Worm (Caenorhabditis elegans) whole organism, L2 larva: ENCODE results near the gene ifet-1.

Experiments used
- C34F6.9 ChIP-seq: fragments of 150-350 bp; optimal IDR thresholded peaks from 2 replicates; lab custom pipeline; 2014; ENCODE audit warnings: missing biosample characterization, missing genetic modification characterization
- F13H6.1 ChIP-seq: sonication (generic microtip); optimal IDR thresholded peaks from 2 replicates; lab custom pipeline; 2016; ENCODE audit warnings: missing genetic modification characterization, missing compliant biosample characterization
- R02D3.7 ChIP-seq: fragments of 150-350 bp; optimal IDR thresholded peaks from 2 replicates; lab custom pipeline; 2014; ENCODE audit warnings: missing biosample characterization, missing genetic modification characterization
- Y55F3AM.14 ChIP-seq: fragments of 200-800 bp; sonication (Bioruptor generic); optimal IDR thresholded peaks from 2 replicates; lab custom pipeline; 2018; ENCODE audit warnings: mild to moderate bottlenecking, missing genetic modification characterization, missing compliant biosample characterization
- ZK546.5 ChIP-seq: sonication (generic microtip); optimal IDR thresholded peaks from 2 replicates; lab custom pipeline; 2017; ENCODE audit warnings: missing biosample characterization, missing genetic modification characterization
- alr-1 ChIP-seq: fragments of 150-350 bp; optimal IDR thresholded peaks from 2 replicates; lab custom pipeline; 2014; ENCODE audit warnings: missing biosample characterization, missing genetic modification characterization
- aly-2 ChIP-seq: fragments of 150-350 bp; optimal IDR thresholded peaks from 2 replicates; lab custom pipeline; 2014; ENCODE audit warnings: missing biosample characterization, missing genetic modification characterization
- ama-1 ChIP-seq: fragments of 150-350 bp; optimal IDR thresholded peaks from 2 replicates; lab custom pipeline; 2018; ENCODE audit warnings: inconsistent platforms
- blmp-1 ChIP-seq: sonication (generic microtip); optimal IDR thresholded peaks from 2 replicates; lab custom pipeline; 2017; ENCODE audit warnings: missing genetic modification characterization, mild to moderate bottlenecking, missing compliant biosample characterization, antibody characterized with exemption, moderate library complexity; ENCODE audit not compliant: insufficient read depth
- ceh-16 ChIP-seq: fragments of 150-350 bp; optimal IDR thresholded peaks from 2 replicates; lab custom pipeline; 2014; ENCODE audit warnings: missing biosample characterization, missing genetic modification characterization
- ceh-82 ChIP-seq: fragments of 150-350 bp; optimal IDR thresholded peaks from 2 replicates; lab custom pipeline; 2014; ENCODE audit warnings: missing biosample characterization, missing genetic modification characterization
- crh-2 ChIP-seq: sonication (generic microtip); optimal IDR thresholded peaks from 2 replicates; lab custom pipeline; 2017; ENCODE audit warnings: missing biosample characterization, missing genetic modification characterization
- dmd-4 ChIP-seq: sonication (generic microtip); optimal IDR thresholded peaks from 2 replicates; lab custom pipeline; 2017; ENCODE audit warnings: missing biosample characterization, missing genetic modification characterization
- egl-27 ChIP-seq: sonication (generic microtip); optimal IDR thresholded peaks from 3 replicates; lab custom pipeline; 2017; ENCODE audit warnings: missing biosample characterization, missing genetic modification reagents, missing genetic modification characterization
- elt-1 ChIP-seq: fragments of 150-350 bp; optimal IDR thresholded peaks from 2 replicates; lab custom pipeline; 2014; ENCODE audit warnings: missing biosample characterization, missing genetic modification characterization
- elt-3 ChIP-seq: sonication (generic microtip); optimal IDR thresholded peaks from 2 replicates; lab custom pipeline; 2017; ENCODE audit warnings: missing biosample characterization, missing genetic modification characterization
- fos-1 ChIP-seq: fragments of 150-350 bp; optimal IDR thresholded peaks from 2 replicates; lab custom pipeline; 2014; ENCODE audit warnings: missing biosample characterization, missing genetic modification characterization
- gmeb-1 ChIP-seq: fragments of 150-350 bp; optimal IDR thresholded peaks from 2 replicates; lab custom pipeline; 2014; ENCODE audit warnings: missing biosample characterization, missing genetic modification characterization
- lin-11 ChIP-seq: fragments of 150-350 bp; sonication (generic microtip); optimal IDR thresholded peaks from 2 replicates; lab custom pipeline; 2014; ENCODE audit warnings: missing biosample characterization, missing genetic modification characterization, inconsistent platforms, mixed read lengths
- lin-13 ChIP-seq: fragments of 150-350 bp; optimal IDR thresholded peaks from 2 replicates; lab custom pipeline; 2014; ENCODE audit warnings: missing biosample characterization, missing genetic modification reagents, missing genetic modification characterization
- lin-39 ChIP-seq: fragments of 150-350 bp; optimal IDR thresholded peaks from 2 replicates; lab custom pipeline; 2014; ENCODE audit warnings: missing biosample characterization, missing genetic modification reagents, missing genetic modification characterization
- lsy-2 ChIP-seq, 2 experiments: fragments of 150-350 bp in 1 of 2; sonication (generic microtip) in 1 of 2; optimal IDR thresholded peaks; 2 replicates each; lab custom pipeline; 2014 to 2017; ENCODE audit warnings: missing biosample characterization in 2 of 2, missing genetic modification characterization in 2 of 2
- mab-5 ChIP-seq: fragments of 150-350 bp; optimal IDR thresholded peaks from 2 replicates; lab custom pipeline; 2014; ENCODE audit warnings: missing biosample characterization, missing genetic modification characterization
- mbf-1 ChIP-seq: sonication (generic microtip); optimal IDR thresholded peaks from 2 replicates; lab custom pipeline; 2017; ENCODE audit warnings: missing biosample characterization, missing genetic modification characterization
- mdl-1 ChIP-seq, 2 experiments: fragments of 150-350 bp in 1 of 2; sonication (generic microtip) in 1 of 2; optimal IDR thresholded peaks; 2 replicates each; lab custom pipeline; 2017; ENCODE audit warnings: missing biosample characterization in 2 of 2, missing genetic modification characterization in 2 of 2
- nhr-10 ChIP-seq: sonication (generic microtip); optimal IDR thresholded peaks from 2 replicates; lab custom pipeline; 2017; ENCODE audit warnings: missing biosample characterization, missing genetic modification characterization
- nhr-11 ChIP-seq: fragments of 150-350 bp; optimal IDR thresholded peaks from 2 replicates; lab custom pipeline; 2014; ENCODE audit warnings: missing biosample characterization, missing genetic modification characterization
- nhr-12 ChIP-seq: fragments of 150-350 bp; optimal IDR thresholded peaks from 2 replicates; lab custom pipeline; 2014; ENCODE audit warnings: missing biosample characterization, missing genetic modification characterization
- nhr-129 ChIP-seq: fragments of 150-350 bp; optimal IDR thresholded peaks from 2 replicates; lab custom pipeline; 2014; ENCODE audit warnings: missing biosample characterization, missing genetic modification characterization
- nhr-21 ChIP-seq: fragments of 150-350 bp; optimal IDR thresholded peaks from 2 replicates; lab custom pipeline; 2014; ENCODE audit warnings: missing biosample characterization, missing genetic modification characterization
- nhr-23 ChIP-seq: fragments of 150-350 bp; optimal IDR thresholded peaks from 2 replicates; lab custom pipeline; 2014; ENCODE audit warnings: missing biosample characterization, missing genetic modification reagents, missing genetic modification characterization
- nhr-237 ChIP-seq: fragments of 150-350 bp; optimal IDR thresholded peaks from 2 replicates; lab custom pipeline; 2014; ENCODE audit warnings: missing biosample characterization, missing genetic modification characterization
- nhr-25 ChIP-seq: fragments of 150-350 bp; sonication (generic microtip); optimal IDR thresholded peaks from 3 replicates; lab custom pipeline; 2014; ENCODE audit warnings: missing biosample characterization, missing genetic modification characterization
- nhr-6 ChIP-seq: fragments of 150-350 bp; optimal IDR thresholded peaks from 2 replicates; lab custom pipeline; 2014; ENCODE audit warnings: missing biosample characterization, missing genetic modification characterization
- nhr-77 ChIP-seq: fragments of 150-350 bp; optimal IDR thresholded peaks from 2 replicates; lab custom pipeline; 2014; ENCODE audit warnings: missing biosample characterization, missing genetic modification characterization
- peb-1 ChIP-seq: fragments of 150-350 bp; optimal IDR thresholded peaks from 2 replicates; lab custom pipeline; 2014; ENCODE audit warnings: missing biosample characterization, missing genetic modification characterization
- sem-4 ChIP-seq: fragments of 150-350 bp; optimal IDR thresholded peaks from 2 replicates; lab custom pipeline; 2014; ENCODE audit warnings: missing biosample characterization, missing genetic modification reagents, missing genetic modification characterization
- skn-1 ChIP-seq: sonication (generic microtip); optimal IDR thresholded peaks from 2 replicates; lab custom pipeline; 2017; ENCODE audit warnings: missing biosample characterization, missing genetic modification characterization
- sma-3 ChIP-seq: sonication (generic microtip); optimal IDR thresholded peaks from 2 replicates; lab custom pipeline; 2016; ENCODE audit warnings: missing genetic modification reagents, missing genetic modification characterization, missing compliant biosample characterization
- sma-9 ChIP-seq, 2 experiments: fragments of 150-350 bp in 1 of 2; sonication (generic microtip) in 1 of 2; optimal IDR thresholded peaks; 2 replicates each; lab custom pipeline; 2014 to 2016; ENCODE audit warnings: missing genetic modification characterization in 2 of 2, mild to moderate bottlenecking in 1 of 2, missing biosample characterization in 1 of 2, missing compliant biosample characterization in 1 of 2, missing genetic modification reagents in 1 of 2, moderate library complexity in 1 of 2
- snpc-4 ChIP-seq: fragments of 150-350 bp; optimal IDR thresholded peaks from 2 replicates; lab custom pipeline; 2014; ENCODE audit warnings: missing biosample characterization, missing genetic modification characterization
- unc-39 ChIP-seq: fragments of 150-350 bp; optimal IDR thresholded peaks from 2 replicates; lab custom pipeline; 2014; ENCODE audit warnings: missing biosample characterization, missing genetic modification characterization
- unc-55 ChIP-seq: fragments of 150-350 bp; sonication (generic microtip); optimal IDR thresholded peaks from 3 replicates; lab custom pipeline; 2014; ENCODE audit warnings: missing biosample characterization, missing genetic modification reagents, missing genetic modification characterization
- unc-62 ChIP-seq: fragments of 150-350 bp; optimal IDR thresholded peaks from 2 replicates; lab custom pipeline; 2014; ENCODE audit warnings: missing biosample characterization, missing genetic modification reagents, missing genetic modification characterization
- zag-1 ChIP-seq: fragments of 150-350 bp; optimal IDR thresholded peaks from 2 replicates; lab custom pipeline; 2014; ENCODE audit warnings: missing biosample characterization, missing genetic modification characterization
- ztf-1 ChIP-seq: fragments of 200-800 bp; sonication (Bioruptor generic); conservative IDR thresholded peaks from 2 replicates; pipeline ENCODE4 v1.3.6; 2022; ENCODE audit warnings: missing genetic modification characterization, missing compliant biosample characterization
- ztf-11 ChIP-seq: sonication (generic microtip); optimal IDR thresholded peaks from 2 replicates; lab custom pipeline; 2017; ENCODE audit warnings: missing biosample characterization, missing genetic modification characterization
- ztf-4 ChIP-seq: fragments of 150-350 bp; optimal IDR thresholded peaks from 2 replicates; lab custom pipeline; 2014; ENCODE audit warnings: missing biosample characterization, missing genetic modification characterization

ifet-1 gene

DNA sequence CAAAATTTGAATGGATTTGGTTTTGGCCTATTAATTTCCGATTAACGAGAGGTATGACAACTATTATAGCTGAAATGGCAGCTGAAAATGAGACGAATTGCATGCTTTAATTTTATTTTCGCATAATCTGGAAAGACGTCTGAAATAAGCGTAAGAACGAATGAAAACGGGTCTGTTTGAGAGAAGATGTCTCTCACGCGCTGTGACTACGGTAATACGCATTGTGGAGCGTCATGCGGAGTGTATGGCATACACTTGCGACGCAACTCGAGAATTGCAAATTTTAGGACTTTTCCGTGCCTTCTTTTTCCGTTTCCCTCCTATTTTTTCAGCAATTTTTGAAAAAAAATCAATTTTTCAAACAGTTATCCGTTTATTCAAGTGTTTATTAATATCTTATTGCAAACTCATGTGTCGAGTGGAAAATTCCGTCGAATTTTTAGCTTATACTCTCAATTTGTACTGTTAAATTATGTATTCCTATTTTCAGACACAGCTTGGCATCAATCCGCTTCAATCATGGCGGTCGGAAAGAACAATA is 548 bp upstream of the ifet-1 start, which contains the start of gene rps-1:
TSS of gene rps-1 (plus strand) at position 491 of the 541 bp plus-strand sequence.
- TF ChIP-seq snpc-4 (tag; lab: Kevin White, UChicago) (peak; percentile 92), nhr-6 (tag; lab: Kevin White, UChicago) (peak; percentile 99), mab-5 (tag; lab: Kevin White, UChicago) (peak; percentile 97), nhr-21 (tag; lab: Kevin White, UChicago) (peak; percentile 99), nhr-237 (tag; lab: Kevin White, UChicago) (peak; percentile 89), lin-11 (peak; percentile 98), mdl-1 (tag; optimal IDR thresholded peaks at IDR 0.05; lab: Kevin White, UChicago) (peak; percentile 93 to 95), lin-13 (GFP tag; lab: Kevin White, UChicago) (peak; percentile 98), elt-3 (tag; lab: Kevin White, UChicago) (no peak), egl-27 (tag; lab: Kevin White, UChicago) (peak; percentile 97), nhr-25 (peak; percentile 99), unc-62 (GFP tag; lab: Kevin White, UChicago) (peak; percentile 80), ztf-11 (peak; percentile 61), zag-1 (tag; lab: Kevin White, UChicago) (peak; percentile 96), elt-1 (tag; lab: Kevin White, UChicago) (no peak), mbf-1 (tag; lab: Kevin White, UChicago) (peak; percentile 53), nhr-23 (tag; lab: Kevin White, UChicago) (no peak), ZK546.5 (tag; lab: Kevin White, UChicago) (peak; percentile 84), lsy-2 (tag; optimal IDR thresholded peaks at IDR 0.05; lab: Kevin White, UChicago) (peak; percentile 100), nhr-11 (no peak), unc-39 (tag; lab: Kevin White, UChicago) (no peak), C34F6.9 (peak; percentile 100), blmp-1 (tag; lab: Kevin White, UChicago) (peak; percentile 95), nhr-10 (tag; lab: Kevin White, UChicago) (peak; percentile 90), aly-2 (tag; lab: Kevin White, UChicago) (peak; percentile 89), alr-1 (tag; lab: Kevin White, UChicago) (no peak), unc-55 (GFP tag; lab: Kevin White, UChicago) (peak; percentile 99), sma-9 (GFP tag; optimal IDR thresholded peaks at IDR 0.05; lab: Kevin White, UChicago) (peak; percentile 99), sma-9 (tag; optimal IDR thresholded peaks at IDR 0.05; lab: Kevin White, UChicago) (no peak), ama-1 (lab: Kevin White, UChicago) (peak; percentile 47), skn-1 (tag; lab: Kevin White, UChicago) (peak; percentile 92), crh-2 (tag; lab: Kevin White, UChicago) (peak; percentile 99), F13H6.1 (tag; lab: Kevin White, UChicago) (peak; percentile 99), nhr-12 (tag; lab: Kevin White, UChicago) (peak; percentile 77), fos-1 (tag; lab: Kevin White, UChicago) (peak; percentile 99), lin-39 (peak; percentile 80), dmd-4 (peak; percentile 63), ztf-4 (tag; lab: Kevin White, UChicago) (peak; percentile 99), ceh-16 (tag; lab: Kevin White, UChicago) (peak; percentile 95), peb-1 (no peak), sem-4 (tag; lab: Kevin White, UChicago) (peak; percentile 100), sma-3 (GFP tag; lab: Kevin White, UChicago) (peak; percentile 99), ceh-82 (tag; lab: Kevin White, UChicago) (peak; percentile 94), nhr-129 (tag; lab: Kevin White, UChicago) (peak; percentile 99), R02D3.7 (tag; lab: Kevin White, UChicago) (peak; percentile 81), Y55F3AM.14 (peak; percentile 97), gmeb-1 (peak; percentile 96), nhr-77 (peak; percentile 92), ztf-1 (GFP tag; lab: Robert Waterston, UW) (no peak)
